Worm (Caenorhabditis elegans) whole organism, late embryonic: ENCODE measurements around the gene lido-18.

Experiments used
- F13H6.1 ChIP-seq: sonication (generic microtip); optimal IDR thresholded peaks from 2 replicates; lab custom pipeline; 2016; ENCODE audit warnings: missing genetic modification characterization, missing compliant biosample characterization
- ceh-18 ChIP-seq: sonication (generic microtip); optimal IDR thresholded peaks from 2 replicates; lab custom pipeline; 2016; ENCODE audit warnings: missing genetic modification characterization, missing compliant biosample characterization
- elt-4 ChIP-seq: sonication (generic microtip); optimal IDR thresholded peaks from 2 replicates; lab custom pipeline; 2016; ENCODE audit warnings: missing genetic modification characterization, missing compliant biosample characterization
- fax-1 ChIP-seq: sonication (generic microtip); optimal IDR thresholded peaks from 2 replicates; lab custom pipeline; 2016; ENCODE audit warnings: missing genotype, missing genetic modification characterization, missing compliant biosample characterization
- fkh-6 ChIP-seq: sonication (generic microtip); optimal IDR thresholded peaks from 2 replicates; lab custom pipeline; 2016; ENCODE audit warnings: missing genetic modification characterization, missing compliant biosample characterization
- gmeb-2 ChIP-seq: sonication (generic microtip); optimal IDR thresholded peaks from 2 replicates; lab custom pipeline; 2016; ENCODE audit warnings: missing genetic modification characterization, inconsistent platforms, missing compliant biosample characterization
- hlh-6 ChIP-seq: sonication (generic microtip); optimal IDR thresholded peaks from 2 replicates; lab custom pipeline; 2016; ENCODE audit warnings: missing genotype, missing genetic modification characterization, missing compliant biosample characterization
- nhr-11 ChIP-seq: fragments of 150-350 bp; optimal IDR thresholded peaks from 2 replicates; lab custom pipeline; 2014; ENCODE audit warnings: missing biosample characterization, missing genetic modification characterization
- pag-3 ChIP-seq: sonication (generic microtip); optimal IDR thresholded peaks from 2 replicates; lab custom pipeline; 2016; ENCODE audit warnings: missing compliant biosample characterization, missing genetic modification characterization, borderline replicate concordance
- pha-2 ChIP-seq: sonication (generic microtip); optimal IDR thresholded peaks from 2 replicates; lab custom pipeline; 2017; ENCODE audit warnings: mild to moderate bottlenecking, missing genetic modification characterization, missing compliant biosample characterization
- pha-4 ChIP-seq: fragments of 150-350 bp; optimal IDR thresholded peaks from 2 replicates; lab custom pipeline; 2018; ENCODE audit warnings: missing biosample characterization, missing genetic modification reagents, missing genetic modification characterization
- pqm-1 ChIP-seq: sonication (generic microtip); optimal IDR thresholded peaks from 2 replicates; lab custom pipeline; 2016; ENCODE audit warnings: missing genetic modification characterization, missing compliant biosample characterization
- rnt-1 ChIP-seq: sonication (generic microtip); optimal IDR thresholded peaks from 2 replicates; lab custom pipeline; 2016; ENCODE audit warnings: missing genetic modification characterization, missing compliant biosample characterization
- sox-2 ChIP-seq: fragments of 200-800 bp; sonication (Bioruptor generic); IDR thresholded peaks from 2 replicates; pipeline ENCODE4 v1.3.6; 2022; ENCODE audit warnings: missing genetic modification reagents, missing genetic modification characterization, missing compliant biosample characterization

DNA sequence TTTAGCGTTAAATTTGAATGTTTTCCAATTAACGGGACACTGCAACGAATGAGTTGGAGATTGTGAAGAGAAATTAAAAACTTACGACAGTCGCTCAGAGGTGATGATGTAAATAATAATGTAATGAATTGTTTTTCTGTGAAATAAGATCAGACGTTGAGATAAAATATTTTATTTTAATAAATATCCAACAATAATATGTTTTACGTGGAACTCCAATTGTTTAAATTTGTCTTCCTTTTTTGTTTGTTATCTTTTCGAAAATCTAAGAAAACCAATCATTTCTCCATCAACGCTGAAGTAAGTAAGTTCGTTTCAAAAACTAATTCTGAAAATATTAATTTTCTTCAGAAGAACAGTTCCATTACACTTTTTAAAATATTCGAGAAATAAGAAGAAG, 32.2 kb downstream of the lido-18 start, which contains the start of gene C18H2.5:
- TF ChIP-seq F13H6.1 (tag; lab: Kevin White, UChicago) (no peak), sox-2 (GFP tag; lab: Robert Waterston, UW) (no peak), fax-1 (no peak), nhr-11 (tag; lab: Kevin White, UChicago) (no peak), pqm-1 (tag; lab: Kevin White, UChicago) (no peak), rnt-1 (tag; lab: Kevin White, UChicago) (no peak), pha-2 (tag; lab: Kevin White, UChicago) (no peak), pha-4 (tag; lab: Kevin White, UChicago) (no peak), pag-3 (tag; lab: Kevin White, UChicago) (no peak), hlh-6 (no peak), ceh-18 (no peak), fkh-6 (tag; lab: Kevin White, UChicago) (no peak), gmeb-2 (tag; lab: Kevin White, UChicago) (no peak), elt-4 (tag; lab: Kevin White, UChicago) (no peak)
